Worm (Caenorhabditis elegans) whole organism, L4 larva: ENCODE data around the gene CC8.3.

Source experiments
- D1046.2 ChIP-seq: fragments of 200-800 bp; sonication (Bioruptor generic); IDR thresholded peaks from 2 replicates; pipeline ENCODE4 v1.3.6; 2022; ENCODE audit warnings: missing genetic modification characterization, missing compliant biosample characterization
- R02D3.7 ChIP-seq: fragments of 150-350 bp; sonication (generic microtip); optimal IDR thresholded peaks from 3 replicates; lab custom pipeline; 2014; ENCODE audit warnings: missing biosample characterization, missing genetic modification characterization
- T20F7.1 ChIP-seq: fragments of 200-800 bp; sonication (Bioruptor generic); optimal IDR thresholded peaks from 2 replicates; lab custom pipeline; 2018; ENCODE audit warnings: mild to moderate bottlenecking, missing genetic modification characterization, missing compliant biosample characterization
- T26A8.4 ChIP-seq: fragments of 200-800 bp; sonication (Bioruptor generic); IDR thresholded peaks from 2 replicates; pipeline ENCODE4 v1.3.6; 2022; ENCODE audit warnings: missing genetic modification characterization, missing compliant biosample characterization
- Y48G9A.11 ChIP-seq: fragments of 200-800 bp; sonication (Bioruptor generic); IDR thresholded peaks from 2 replicates; pipeline ENCODE4 v1.3.6; 2022; ENCODE audit warnings: missing genetic modification reagents, missing genetic modification characterization, missing compliant biosample characterization
- Y5F2A.4 ChIP-seq: fragments of 200-800 bp; sonication (Bioruptor generic); optimal IDR thresholded peaks from 2 replicates; lab custom pipeline; 2018; ENCODE audit warnings: mild to moderate bottlenecking, missing genetic modification characterization, missing compliant biosample characterization
- Y75B8A.6 ChIP-seq: fragments of 200-800 bp; sonication (Bioruptor generic); IDR thresholded peaks from 2 replicates; pipeline ENCODE4 v1.3.6; 2022; ENCODE audit warnings: missing genetic modification reagents, missing genetic modification characterization, missing compliant biosample characterization
- ZK546.5 ChIP-seq, 2 experiments: sonication (generic microtip); optimal IDR thresholded peaks; 2 replicates each; lab custom pipeline; 2017; ENCODE audit warnings: missing biosample characterization in 2 of 2, missing genetic modification characterization in 2 of 2
- aha-1 ChIP-seq: fragments of 150-350 bp; peaks from one replicate; lab custom pipeline; 2014; ENCODE audit warnings: missing biosample characterization, missing genetic modification characterization
- aly-2 ChIP-seq: sonication (generic microtip); optimal IDR thresholded peaks from 2 replicates; lab custom pipeline; 2018; ENCODE audit warnings: missing biosample characterization, missing genetic modification characterization
- ama-1 ChIP-seq: fragments of 150-350 bp; optimal IDR thresholded peaks from 2 replicates; lab custom pipeline; 2014; ENCODE audit warnings: inconsistent platforms, mixed read lengths
- ceh-28 ChIP-seq: fragments of 150-350 bp; optimal IDR thresholded peaks from 2 replicates; lab custom pipeline; 2014; ENCODE audit warnings: missing biosample characterization, missing genetic modification reagents, missing genetic modification characterization
- ceh-44 ChIP-seq: fragments of 200-800 bp; sonication (Bioruptor generic); IDR thresholded peaks from 2 replicates; pipeline ENCODE4 v1.3.6; 2022; ENCODE audit warnings: missing genetic modification reagents, missing genetic modification characterization, missing compliant biosample characterization
- cey-2 ChIP-seq: sonication (generic microtip); optimal IDR thresholded peaks from 3 replicates; lab custom pipeline; 2017; ENCODE audit warnings: missing genetic modification characterization, mild to moderate bottlenecking, missing compliant biosample characterization, antibody characterized with exemption, borderline replicate concordance; ENCODE audit not compliant: insufficient read depth
- daf-16 ChIP-seq, 3 experiments: sonication (generic microtip); optimal IDR thresholded peaks; 2 replicates each; lab custom pipeline; 2016 to 2017; ENCODE audit warnings: missing genetic modification characterization in 3 of 3, missing genetic modification reagents in 3 of 3, mild to moderate bottlenecking in 2 of 3, missing compliant biosample characterization in 2 of 3, missing biosample characterization in 1 of 3, moderate library complexity in 1 of 3
- daf-19 ChIP-seq: fragments of 200-800 bp; sonication (Bioruptor generic); conservative IDR thresholded peaks from 2 replicates; pipeline ENCODE4 v1.3.6; 2022; ENCODE audit warnings: missing genetic modification characterization, missing compliant biosample characterization
- daf-8 ChIP-seq: fragments of 200-800 bp; sonication (Bioruptor generic); IDR thresholded peaks from 2 replicates; pipeline ENCODE4 v1.3.6; 2022; ENCODE audit warnings: missing genetic modification characterization, missing compliant biosample characterization
- dpl-1 ChIP-seq: fragments of 150-350 bp; optimal IDR thresholded peaks from 2 replicates; lab custom pipeline; 2014; ENCODE audit warnings: missing biosample characterization, missing genetic modification reagents, missing genetic modification characterization
- egl-43 ChIP-seq: fragments of 200-800 bp; sonication (Bioruptor generic); IDR thresholded peaks from 2 replicates; pipeline ENCODE4 v1.3.6; 2022; ENCODE audit warnings: missing genetic modification reagents, missing genetic modification characterization, missing compliant biosample characterization
- fkh-10 ChIP-seq: fragments of 150-350 bp; optimal IDR thresholded peaks from 2 replicates; lab custom pipeline; 2014; ENCODE audit warnings: missing biosample characterization, missing genetic modification reagents, missing genetic modification characterization
- hlh-11 ChIP-seq: fragments of 200-800 bp; sonication (Bioruptor generic); optimal IDR thresholded peaks from 2 replicates; lab custom pipeline; 2018; ENCODE audit warnings: mild to moderate bottlenecking, missing genetic modification characterization, missing compliant biosample characterization
- hmg-1.1 ChIP-seq: fragments of 200-800 bp; sonication (Bioruptor generic); IDR thresholded peaks from 2 replicates; pipeline ENCODE4 v1.3.6; 2022; ENCODE audit warnings: missing genetic modification reagents, missing genetic modification characterization, missing compliant biosample characterization
- jun-1 ChIP-seq: fragments of 150-350 bp; optimal IDR thresholded peaks from 2 replicates; lab custom pipeline; 2014; ENCODE audit warnings: missing biosample characterization, missing genetic modification reagents, missing genetic modification characterization
- lin-15B ChIP-seq: fragments of 150-350 bp; sonication (generic microtip); optimal IDR thresholded peaks from 3 replicates; lab custom pipeline; 2014; ENCODE audit warnings: missing biosample characterization, missing genetic modification characterization
- lin-38 ChIP-seq: fragments of 200-800 bp; sonication (Bioruptor generic); IDR thresholded peaks from 2 replicates; pipeline ENCODE4 v1.3.6; 2022; ENCODE audit warnings: missing genetic modification reagents, missing genetic modification characterization, missing compliant biosample characterization
- lsy-2 ChIP-seq, 2 experiments: fragments of 150-350 bp in 1 of 2; sonication (generic microtip) in 1 of 2; optimal IDR thresholded peaks; 2 replicates each; lab custom pipeline; 2014 to 2017; ENCODE audit warnings: missing biosample characterization in 2 of 2, missing genetic modification characterization in 2 of 2
- mdt-29 ChIP-seq: fragments of 200-800 bp; sonication (Bioruptor generic); IDR thresholded peaks from 2 replicates; pipeline ENCODE4 v1.3.6; 2022; ENCODE audit warnings: missing genetic modification reagents, missing genetic modification characterization, missing compliant biosample characterization
- mep-1 ChIP-seq: fragments of 150-350 bp; sonication (generic microtip); optimal IDR thresholded peaks from 3 replicates; lab custom pipeline; 2014; ENCODE audit warnings: missing biosample characterization, missing genetic modification characterization
- mxl-3 ChIP-seq: fragments of 200-800 bp; sonication (Bioruptor generic); optimal IDR thresholded peaks from 2 replicates; lab custom pipeline; 2018; ENCODE audit warnings: mild to moderate bottlenecking, missing genetic modification characterization, missing compliant biosample characterization
- nhr-10 ChIP-seq: fragments of 150-350 bp; optimal IDR thresholded peaks from 2 replicates; lab custom pipeline; 2014; ENCODE audit warnings: missing biosample characterization, missing genetic modification characterization
- nhr-102 ChIP-seq: sonication (generic microtip); optimal IDR thresholded peaks from 2 replicates; lab custom pipeline; 2016; ENCODE audit warnings: mild to moderate bottlenecking, missing genetic modification characterization, moderate library complexity, missing compliant biosample characterization
- nhr-11 ChIP-seq: fragments of 150-350 bp; optimal IDR thresholded peaks from 2 replicates; lab custom pipeline; 2014; ENCODE audit warnings: missing biosample characterization, missing genetic modification characterization
- nhr-42 ChIP-seq: fragments of 200-800 bp; sonication (Bioruptor generic); IDR thresholded peaks from 2 replicates; pipeline ENCODE4 v1.3.6; 2022; ENCODE audit warnings: missing genetic modification characterization, missing compliant biosample characterization
- pha-4 ChIP-seq, 2 experiments: fragments of 150-350 bp in 1 of 2; fragments of 200-800 bp in 1 of 2; sonication (Bioruptor generic) in 1 of 2; IDR thresholded peaks in 1 of 2; optimal IDR thresholded peaks in 1 of 2; 2 replicates each; pipeline versions ENCODE4 v1.3.6 to Lab custom; 2014 to 2022; ENCODE audit warnings: missing genetic modification characterization in 2 of 2, missing genetic modification reagents in 2 of 2, missing biosample characterization in 1 of 2, missing compliant biosample characterization in 1 of 2
- php-3 ChIP-seq: fragments of 200-800 bp; sonication (Bioruptor generic); IDR thresholded peaks from 2 replicates; pipeline ENCODE4 v1.3.6; 2022; ENCODE audit warnings: missing genetic modification reagents, missing genetic modification characterization, missing compliant biosample characterization
- set-16 ChIP-seq: fragments of 200-800 bp; sonication (Bioruptor generic); IDR thresholded peaks from 2 replicates; pipeline ENCODE4 v1.3.6; 2022; ENCODE audit warnings: missing genetic modification reagents, missing genetic modification characterization, missing compliant biosample characterization
- snpc-1.2 ChIP-seq: fragments of 200-800 bp; sonication (Bioruptor generic); IDR thresholded peaks from 2 replicates; pipeline ENCODE4 v1.3.6; 2022; ENCODE audit warnings: missing genetic modification reagents, missing genetic modification characterization, missing compliant biosample characterization
- snpc-4 ChIP-seq: fragments of 150-350 bp; optimal IDR thresholded peaks from 2 replicates; lab custom pipeline; 2014; ENCODE audit warnings: missing biosample characterization, missing genetic modification characterization
- spr-3 ChIP-seq: fragments of 200-800 bp; sonication (Bioruptor generic); optimal IDR thresholded peaks from 2 replicates; lab custom pipeline; 2018; ENCODE audit warnings: mild to moderate bottlenecking, missing genetic modification characterization, missing compliant biosample characterization
- tra-1 ChIP-seq: fragments of 200-800 bp; sonication (Bioruptor generic); IDR thresholded peaks from 2 replicates; pipeline ENCODE4 v1.3.6; 2022; ENCODE audit warnings: missing genetic modification reagents, missing genetic modification characterization, missing compliant biosample characterization
- unc-62 ChIP-seq, 3 experiments: fragments of 150-350 bp in 1 of 3; sonication (generic microtip); optimal IDR thresholded peaks in 2 of 3; peaks in 1 of 3; 1 replicate in 1 of 3; 2 replicates in 2 of 3; lab custom pipeline; 2014 to 2017; ENCODE audit warnings: missing biosample characterization in 3 of 3, missing genetic modification characterization in 3 of 3, missing genetic modification reagents in 3 of 3, missing genotype in 1 of 3
- vab-7 ChIP-seq: fragments of 200-800 bp; sonication (Bioruptor generic); IDR thresholded peaks from 2 replicates; pipeline ENCODE4 v1.3.6; 2022; ENCODE audit warnings: missing genetic modification reagents, missing genetic modification characterization, missing compliant biosample characterization
- zfp-3 ChIP-seq: fragments of 200-800 bp; sonication (Bioruptor generic); conservative IDR thresholded peaks from 2 replicates; pipeline ENCODE4 v1.3.6; 2022; ENCODE audit warnings: missing genetic modification reagents, missing genetic modification characterization, missing compliant biosample characterization

The CC8.3 gene

ce11 chrIV:3646338-3647154 is 4.5 kb upstream of the CC8.3 start:
- 0 out of 2 replicates have a peak, but pooled peaks have one; percentile 6 for TF ChIP-seq lin-38 (GFP tag; lab: Robert Waterston, UW)
- TF ChIP-seq set-16 (GFP tag; lab: Robert Waterston, UW), result peak; percentile 63
- TF ChIP-seq mxl-3, result peak; percentile 1
- 0 out of 2 replicates have a peak, but pooled peaks have one; percentile 33 for TF ChIP-seq D1046.2 (GFP tag; lab: Robert Waterston, UW)
- TF ChIP-seq daf-8 (GFP tag; lab: Robert Waterston, UW), result no peak
- no peak for TF ChIP-seq ZK546.5 (tag; optimal IDR thresholded peaks at IDR 0.05; lab: Kevin White, UChicago)
- no peak for TF ChIP-seq ceh-44
- peak; percentile 44 for TF ChIP-seq ama-1 (lab: Kevin White, UChicago)
- TF ChIP-seq cey-2 (tag; lab: Kevin White, UChicago), result no peak
- TF ChIP-seq jun-1 (tag; lab: Kevin White, UChicago), result no peak
- no peak for TF ChIP-seq fkh-10 (GFP tag; lab: Kevin White, UChicago)
- TF ChIP-seq Y48G9A.11 (GFP tag; lab: Robert Waterston, UW), result no peak
- no peak for TF ChIP-seq nhr-42 (GFP tag; lab: Robert Waterston, UW)
- TF ChIP-seq aha-1 (tag; lab: Kevin White, UChicago), result peak; percentile 79
- TF ChIP-seq Y5F2A.4, result no peak
- no peak for TF ChIP-seq daf-19 (GFP tag; lab: Robert Waterston, UW)
- no peak for TF ChIP-seq dpl-1 (GFP tag; lab: Kevin White, UChicago)
- TF ChIP-seq vab-7, result no peak
- TF ChIP-seq ceh-28, result peak; percentile 73

- no peak for TF ChIP-seq R02D3.7 (tag; lab: Kevin White, UChicago)
- 0 out of 2 replicates have a peak, but pooled peaks have one; percentile 44 for TF ChIP-seq snpc-1.2 (GFP tag; lab: Robert Waterston, UW)
- TF ChIP-seq set-16 (GFP tag; lab: Robert Waterston, UW), result peak; percentile 89
- peak; percentile 37; the same call in 1 of the 2 replicates for TF ChIP-seq hmg-1.1 (GFP tag; lab: Robert Waterston, UW)
Observed at ce11 chrIV:3645487-3645886, 3.4 kb upstream of the CC8.3 start.

ce11 chrIV:3644863-3645378 is 2.8 kb upstream of the CC8.3 start:
- TF ChIP-seq ceh-44, result no peak
- peak; percentile 66; the same call in 1 of the 2 replicates for TF ChIP-seq zfp-3 (GFP tag; lab: Robert Waterston, UW)
- TF ChIP-seq nhr-11 (tag; lab: Kevin White, UChicago), result no peak
- no peak for TF ChIP-seq spr-3 (GFP tag; lab: Kevin White, UChicago)
- TF ChIP-seq nhr-10 (tag; lab: Kevin White, UChicago), result no peak
- no peak for TF ChIP-seq Y48G9A.11 (GFP tag; lab: Robert Waterston, UW)
- peak; percentile 85 for TF ChIP-seq aha-1 (tag; lab: Kevin White, UChicago)
- peak; percentile 9 for TF ChIP-seq hlh-11
- TF ChIP-seq Y75B8A.6 (GFP tag; lab: Robert Waterston, UW), result no peak
- peak; percentile 63 for TF ChIP-seq mep-1 (tag; lab: Kevin White, UChicago)
- TF ChIP-seq snpc-4 (tag; lab: Kevin White, UChicago), result no peak
- TF ChIP-seq daf-16 (GFP tag; optimal IDR thresholded peaks at IDR 0.05; lab: Kevin White, UChicago), result peak in 1 of 2 experiments; percentile 50
- peak; percentile 51 for TF ChIP-seq daf-16 (tag; optimal IDR thresholded peaks at IDR 0.05; lab: Kevin White, UChicago)
- TF ChIP-seq mdt-29 (GFP tag; lab: Robert Waterston, UW), result peak; percentile 39; the same call in 1 of the 2 replicates
- TF ChIP-seq ama-1 (lab: Kevin White, UChicago), result no peak
- TF ChIP-seq tra-1 (GFP tag; lab: Robert Waterston, UW), result 0 out of 2 replicates have a peak, but pooled peaks have one; percentile 6
- 0 out of 2 replicates have a peak, but pooled peaks have one; percentile 58 for TF ChIP-seq T26A8.4
- TF ChIP-seq lsy-2 (tag; optimal IDR thresholded peaks at IDR 0.05; lab: Kevin White, UChicago), result peak in 1 of 2 experiments; percentile 52
- no peak for TF ChIP-seq pha-4 (GFP tag; IDR thresholded peaks at IDR 0.05; lab: Robert Waterston, UW)
- no peak for TF ChIP-seq pha-4 (tag; optimal IDR thresholded peaks at IDR 0.05; lab: Kevin White, UChicago)
- TF ChIP-seq egl-43, result no peak
- no peak for TF ChIP-seq set-16 (GFP tag; lab: Robert Waterston, UW)
- TF ChIP-seq php-3 (GFP tag; lab: Robert Waterston, UW), result no peak
- TF ChIP-seq R02D3.7 (tag; lab: Kevin White, UChicago), result no peak
- no peak for TF ChIP-seq lin-15B
- TF ChIP-seq aly-2 (tag; lab: Kevin White, UChicago), result no peak
- no peak for TF ChIP-seq ZK546.5 (tag; optimal IDR thresholded peaks at IDR 0.05; lab: Kevin White, UChicago)
- peak; percentile 50 for TF ChIP-seq T20F7.1 (GFP tag; lab: Kevin White, UChicago)
- peak; percentile 12 for TF ChIP-seq nhr-102 (tag; lab: Kevin White, UChicago)
- TF ChIP-seq unc-62 (GFP tag; optimal IDR thresholded peaks at IDR 0.05 in 1 of 2; lab: Kevin White, UChicago), result no peak
- TF ChIP-seq unc-62 (tag; optimal IDR thresholded peaks at IDR 0.05; lab: Kevin White, UChicago), result no peak
